Fruit fly (Drosophila melanogaster) whole organism, embryonic: Measurements from ENCODE around the gene CG34347.
A peak's percentile ranks its signal among the peaks of the same experiment; 100 is the strongest.

Source experiments
- Bdp1 ChIP-seq: fragments of 200-800 bp; sonication (Bioruptor generic); optimal IDR thresholded peaks from 3 replicates; lab custom pipeline; 2016; ENCODE audit warnings: missing biosample characterization, missing genetic modification characterization
- Bgb ChIP-seq: fragments of 200-800 bp; sonication (Bioruptor generic); IDR thresholded peaks from 2 replicates; pipeline ENCODE4 v1.3.6; 2022; ENCODE audit warnings: missing biosample characterization, missing genetic modification characterization; ENCODE audit not compliant: partially characterized antibody
- CG11093 ChIP-seq: fragments of 200-800 bp; sonication (Bioruptor generic); IDR thresholded peaks from 3 replicates; pipeline ENCODE4 v1.3.6; 2022; ENCODE audit warnings: missing biosample characterization, missing genetic modification characterization
- CG11696 ChIP-seq: fragments of 200-800 bp; sonication (Bioruptor generic); IDR thresholded peaks from 2 replicates; pipeline ENCODE4 v1.3.6; 2022; ENCODE audit warnings: missing biosample characterization, missing genetic modification characterization
- CG1233 ChIP-seq: fragments of 200-800 bp; sonication (Bioruptor generic); optimal IDR thresholded peaks from 4 replicates; lab custom pipeline; 2018; ENCODE audit warnings: missing biosample characterization, mild to moderate bottlenecking, missing genetic modification characterization
- CG13296 ChIP-seq: fragments of 200-800 bp; sonication (Bioruptor generic); optimal IDR thresholded peaks from 3 replicates; lab custom pipeline; 2018; ENCODE audit warnings: missing biosample characterization, mild to moderate bottlenecking, missing genetic modification characterization
- CG14050 ChIP-seq: fragments of 200-800 bp; sonication (Bioruptor generic); IDR thresholded peaks from 3 replicates; pipeline ENCODE4 v1.3.6; 2022; ENCODE audit warnings: missing biosample characterization, missing genetic modification characterization
- CG14441 ChIP-seq: fragments of 200-800 bp; sonication (Bioruptor generic); IDR thresholded peaks from 2 replicates; pipeline ENCODE4 v1.3.6; 2022; ENCODE audit warnings: missing biosample characterization, missing genetic modification characterization
- CG14710 ChIP-seq: fragments of 200-800 bp; sonication (Bioruptor generic); optimal IDR thresholded peaks from 3 replicates; lab custom pipeline; 2019; ENCODE audit warnings: missing biosample characterization, mild to moderate bottlenecking, missing genetic modification characterization, moderate library complexity
- CG14860 ChIP-seq: fragments of 200-800 bp; sonication (Bioruptor generic); IDR thresholded peaks from 3 replicates; pipeline ENCODE4 v1.3.6; 2022; ENCODE audit warnings: missing biosample characterization, missing genetic modification characterization; ENCODE audit not compliant: partially characterized antibody
- CG15011 ChIP-seq: fragments of 200-800 bp; sonication (Bioruptor generic); optimal IDR thresholded peaks from 3 replicates; lab custom pipeline; 2018; ENCODE audit warnings: missing biosample characterization, mild to moderate bottlenecking, missing genetic modification characterization
- CG15269 ChIP-seq: fragments of 200-800 bp; sonication (Bioruptor generic); optimal IDR thresholded peaks from 2 replicates; lab custom pipeline; 2018; ENCODE audit warnings: missing biosample characterization, mild to moderate bottlenecking, missing genetic modification characterization, moderate library complexity
- CG1602 ChIP-seq: fragments of 200-800 bp; sonication (Bioruptor generic); optimal IDR thresholded peaks from 3 replicates; lab custom pipeline; 2016; ENCODE audit warnings: missing biosample characterization, missing genetic modification characterization
- CG16779 ChIP-seq: fragments of 200-800 bp; sonication (Bioruptor generic); IDR thresholded peaks from 2 replicates; pipeline ENCODE4 v1.3.6; 2022; ENCODE audit warnings: missing biosample characterization, missing genetic modification characterization
- CG16863 ChIP-seq: fragments of 200-800 bp; sonication (Bioruptor generic); optimal IDR thresholded peaks from 3 replicates; lab custom pipeline; 2016; ENCODE audit warnings: missing biosample characterization, missing genetic modification characterization
- CG18262 ChIP-seq: fragments of 200-800 bp; optimal IDR thresholded peaks from 3 replicates; lab custom pipeline; 2019; ENCODE audit warnings: missing biosample characterization, mild to moderate bottlenecking, missing genetic modification characterization, moderate library complexity
- CG1832 ChIP-seq: fragments of 200-800 bp; sonication (Bioruptor generic); optimal IDR thresholded peaks from 2 replicates; lab custom pipeline; 2017; ENCODE audit warnings: missing biosample characterization, mild to moderate bottlenecking, missing genetic modification characterization, inconsistent platforms
- CG4424 ChIP-seq: fragments of 200-800 bp; sonication (Bioruptor generic); optimal IDR thresholded peaks from 3 replicates; lab custom pipeline; 2016; ENCODE audit warnings: missing biosample characterization, missing genetic modification characterization
- CG6254 ChIP-seq: fragments of 200-800 bp; sonication (Bioruptor generic); optimal IDR thresholded peaks from 3 replicates; lab custom pipeline; 2017; ENCODE audit warnings: mild to moderate bottlenecking, missing biosample characterization, missing genetic modification reagents, missing genetic modification characterization
- CG6689 ChIP-seq: fragments of 200-800 bp; sonication (Bioruptor generic); IDR thresholded peaks from 2 replicates; pipeline ENCODE4 v1.3.6; 2022; ENCODE audit warnings: missing biosample characterization, missing genetic modification characterization
- CG7839 ChIP-seq: fragments of 200-800 bp; sonication (Bioruptor generic); optimal IDR thresholded peaks from 3 replicates; lab custom pipeline; 2018; ENCODE audit warnings: missing biosample characterization, mild to moderate bottlenecking, missing genetic modification characterization, moderate library complexity
- Camta ChIP-seq: fragments of 200-800 bp; sonication (Bioruptor generic); optimal IDR thresholded peaks from 2 replicates; lab custom pipeline; 2016; ENCODE audit warnings: missing biosample characterization, missing genetic modification characterization
- CoRest ChIP-seq: fragments of 200-800 bp; sonication (Bioruptor generic); optimal IDR thresholded peaks from 3 replicates; lab custom pipeline; 2018; ENCODE audit warnings: missing biosample characterization, mild to moderate bottlenecking, missing genetic modification characterization, moderate library complexity
- Drgx ChIP-seq: fragments of 200-800 bp; sonication (Bioruptor generic); IDR thresholded peaks from 2 replicates; pipeline ENCODE4 v1.3.6; 2022; ENCODE audit warnings: missing biosample characterization, missing genetic modification characterization
- ERR ChIP-seq: fragments of 200-800 bp; sonication (Bioruptor generic); optimal IDR thresholded peaks from 2 replicates; lab custom pipeline; 2016; ENCODE audit warnings: missing biosample characterization, missing genetic modification characterization
- Fer2 ChIP-seq: fragments of 200-800 bp; sonication (Bioruptor generic); optimal IDR thresholded peaks from 2 replicates; lab custom pipeline; 2018; ENCODE audit warnings: missing biosample characterization, mild to moderate bottlenecking, missing genetic modification characterization, moderate library complexity
- Fer3 ChIP-seq: fragments of 200-800 bp; sonication (Bioruptor generic); optimal IDR thresholded peaks from 2 replicates; lab custom pipeline; 2018; ENCODE audit warnings: missing biosample characterization, mild to moderate bottlenecking, missing genetic modification characterization, moderate library complexity
- H2.0 ChIP-seq: fragments of 200-800 bp; sonication (Bioruptor generic); IDR thresholded peaks from 2 replicates; pipeline ENCODE4 v1.3.6; 2022; ENCODE audit warnings: missing biosample characterization, missing genetic modification characterization
- Hr78 ChIP-seq, 2 experiments: fragments of 200-800 bp in 1 of 2; fragments of >200 bp in 1 of 2; sonication (Bioruptor generic) in 1 of 2; optimal IDR thresholded peaks; 2 replicates each; lab custom pipeline; 2017 to 2019; ENCODE audit warnings: missing biosample characterization in 2 of 2, missing genetic modification characterization in 2 of 2, mild to moderate bottlenecking in 1 of 2, moderate library complexity in 1 of 2
- Lhr ChIP-seq: fragments of 200-800 bp; sonication (Bioruptor generic); optimal IDR thresholded peaks from 3 replicates; lab custom pipeline; 2017; ENCODE audit warnings: mild to moderate bottlenecking, missing biosample characterization, missing genetic modification reagents, missing genetic modification characterization
- Optix ChIP-seq: fragments of 200-800 bp; sonication (Bioruptor generic); IDR thresholded peaks from 3 replicates; pipeline ENCODE4 v1.3.6; 2022; ENCODE audit warnings: missing biosample characterization, missing genetic modification characterization
- PHDP ChIP-seq: fragments of 200-800 bp; sonication (Bioruptor generic); optimal IDR thresholded peaks from 3 replicates; lab custom pipeline; 2018; ENCODE audit warnings: missing biosample characterization, mild to moderate bottlenecking, missing genetic modification characterization, moderate library complexity
- Poxn ChIP-seq: fragments of 200-800 bp; sonication (Bioruptor generic); IDR thresholded peaks from 2 replicates; pipeline ENCODE4 v1.3.6; 2022; ENCODE audit warnings: missing biosample characterization, missing genetic modification characterization
- TFAM ChIP-seq: fragments of 200-800 bp; sonication (Bioruptor generic); optimal IDR thresholded peaks from 2 replicates; lab custom pipeline; 2017; ENCODE audit warnings: missing biosample characterization, missing genetic modification characterization, inconsistent platforms
- Usf ChIP-seq: fragments of 200-800 bp; sonication (Bioruptor generic); optimal IDR thresholded peaks from 2 replicates; lab custom pipeline; 2017; ENCODE audit warnings: missing genotype, missing biosample characterization, missing genetic modification characterization
- ase ChIP-seq: fragments of 200-800 bp; sonication (Bioruptor generic); IDR thresholded peaks from 3 replicates; pipeline ENCODE4 v1.3.6; 2022; ENCODE audit warnings: missing biosample characterization, missing genetic modification characterization
- ems ChIP-seq: fragments of 200-800 bp; sonication (Bioruptor generic); optimal IDR thresholded peaks from 3 replicates; lab custom pipeline; 2016; ENCODE audit warnings: missing biosample characterization, missing genetic modification characterization
- fu2 ChIP-seq: fragments of 200-800 bp; sonication (Bioruptor generic); optimal IDR thresholded peaks from 2 replicates; lab custom pipeline; 2016; ENCODE audit warnings: missing biosample characterization, missing genetic modification characterization
- hb ChIP-seq: fragments of 200-800 bp; sonication (Bioruptor generic); IDR thresholded peaks from 3 replicates; pipeline ENCODE4 v1.3.6; 2022; ENCODE audit warnings: missing biosample characterization, missing genetic modification characterization; ENCODE audit not compliant: partially characterized antibody
- kah ChIP-seq: fragments of 200-800 bp; sonication (Bioruptor generic); optimal IDR thresholded peaks from 2 replicates; lab custom pipeline; 2018; ENCODE audit warnings: missing biosample characterization, mild to moderate bottlenecking, missing genetic modification characterization
- nerfin-1 ChIP-seq: fragments of 200-800 bp; sonication (Bioruptor generic); optimal IDR thresholded peaks from 3 replicates; lab custom pipeline; 2019; ENCODE audit warnings: missing biosample characterization, mild to moderate bottlenecking, missing genetic modification characterization, moderate library complexity
- org-1 ChIP-seq: fragments of 200-800 bp; sonication (Bioruptor generic); optimal IDR thresholded peaks from 2 replicates; lab custom pipeline; 2017; ENCODE audit warnings: missing biosample characterization, missing genetic modification characterization
- pzg ChIP-seq: fragments of 200-800 bp; sonication (Bioruptor generic); optimal IDR thresholded peaks from 3 replicates; lab custom pipeline; 2018; ENCODE audit warnings: missing biosample characterization, mild to moderate bottlenecking, missing genetic modification characterization, moderate library complexity
- rib ChIP-seq: fragments of 200-800 bp; sonication (Bioruptor generic); IDR thresholded peaks from 2 replicates; pipeline ENCODE4 v1.3.6; 2022; ENCODE audit warnings: missing biosample characterization, missing genetic modification characterization
- sc ChIP-seq, 3 experiments: fragments of >200 bp in 2 of 3; fragments of 200-800 bp in 1 of 3; sonication (Bioruptor generic) in 1 of 3; optimal IDR thresholded peaks; 2 replicates in 2 of 3; 3 replicates in 1 of 3; lab custom pipeline; 2017; ENCODE audit warnings: mild to moderate bottlenecking in 1 of 3, missing biosample characterization in 1 of 3, missing genetic modification characterization in 1 of 3, missing genetic modification reagents in 1 of 3
- tap ChIP-seq: fragments of 200-800 bp; optimal IDR thresholded peaks from 3 replicates; lab custom pipeline; 2019; ENCODE audit warnings: missing biosample characterization, mild to moderate bottlenecking, missing genetic modification characterization, moderate library complexity
- toy ChIP-seq: fragments of 200-800 bp; sonication (Bioruptor generic); IDR thresholded peaks from 2 replicates; pipeline ENCODE4 v1.3.6; 2022; ENCODE audit warnings: missing biosample characterization, missing genetic modification characterization
- vnd ChIP-seq: fragments of 200-800 bp; sonication (Bioruptor generic); IDR thresholded peaks from 3 replicates; pipeline ENCODE4 v1.3.6; 2022; ENCODE audit warnings: missing biosample characterization, missing genetic modification characterization; ENCODE audit not compliant: partially characterized antibody
- vvl ChIP-seq: fragments of 200-800 bp; sonication (Bioruptor generic); IDR thresholded peaks from 2 replicates; pipeline ENCODE4 v1.3.6; 2022; ENCODE audit warnings: missing biosample characterization, missing genetic modification characterization
- zfh2 ChIP-seq: fragments of 200-800 bp; sonication (Bioruptor generic); optimal IDR thresholded peaks from 2 replicates; lab custom pipeline; 2016; ENCODE audit warnings: missing biosample characterization, missing genetic modification characterization

The CG34347 gene

DNA sequence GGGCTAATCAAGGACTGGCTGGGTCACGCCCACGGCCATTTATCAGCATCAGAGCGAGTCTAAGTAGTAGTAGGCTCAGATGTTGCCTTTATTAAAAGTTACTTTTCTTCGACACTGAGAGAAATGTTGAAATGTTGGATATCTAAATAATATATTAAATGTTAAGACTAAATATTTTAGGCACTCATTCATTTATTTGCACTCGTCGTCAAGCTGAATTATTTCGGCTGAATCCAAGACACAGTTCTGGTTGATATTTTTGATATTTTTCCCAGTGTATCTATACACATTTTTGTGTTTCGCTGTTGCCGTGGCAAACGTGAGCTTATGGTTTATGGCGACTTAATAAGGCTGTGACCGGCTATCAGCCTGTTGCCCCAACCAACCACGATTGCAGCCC lies 14.1 kb downstream of the CG34347 start (continued):
- TF ChIP-seq CG11093 (GFP tag; lab: Robert Waterston, UW) (peak; percentile 70; the same call in 2 of the 3 replicates), CG14860 (GFP tag; lab: Robert Waterston, UW) (no peak), CG11696 (peak; percentile 66), ems (GFP tag; lab: Kevin White, UChicago) (peak; percentile 15), CG16779 (GFP tag; lab: Robert Waterston, UW) (no peak), Lhr (peak; percentile 18), CG6254 (GFP tag; lab: Kevin White, UChicago) (peak; percentile 55), CG15269 (tag; lab: Kevin White, UChicago) (peak; percentile 69), zfh2 (GFP tag; lab: Kevin White, UChicago) (no peak), tap (tag; lab: Kevin White, UChicago) (peak; percentile 82), CG15011 (peak; percentile 40), vvl (GFP tag; lab: Robert Waterston, UW) (peak; percentile 82), CG1602 (peak; percentile 56), TFAM (GFP tag; lab: Kevin White, UChicago) (peak; percentile 3), rib (GFP tag; lab: Robert Waterston, UW) (0 out of 2 replicates have a peak, but pooled peaks have one; percentile 46), fu2 (GFP tag; lab: Kevin White, UChicago) (no peak), sc (optimal IDR thresholded peaks at IDR 0.05; lab: Kevin White, UChicago) (no peak), sc (GFP tag; optimal IDR thresholded peaks at IDR 0.05; lab: Kevin White, UChicago) (peak; percentile 51), kah (GFP tag; lab: Kevin White, UChicago) (peak; percentile 63), CoRest (tag; lab: Kevin White, UChicago) (peak; percentile 64), CG14050 (GFP tag; lab: Robert Waterston, UW) (peak; percentile 58; the same call in 2 of the 3 replicates), CG1832 (GFP tag; lab: Kevin White, UChicago) (no peak), PHDP (tag; lab: Kevin White, UChicago) (peak; percentile 67), Fer3 (tag; lab: Kevin White, UChicago) (peak; percentile 75), Drgx (peak; percentile 82), CG14710 (peak; percentile 75), pzg (GFP tag; lab: Kevin White, UChicago) (no peak), org-1 (GFP tag; lab: Kevin White, UChicago) (peak; percentile 27), toy (peak; percentile 15; the same call in 1 of the 2 replicates), Poxn (no peak), ERR (no peak), CG4424 (GFP tag; lab: Kevin White, UChicago) (peak; percentile 84), Hr78 (GFP tag; optimal IDR thresholded peaks at IDR 0.05; lab: Kevin White, UChicago) (peak in 1 of 2 experiments; percentile 52), Bdp1 (GFP tag; lab: Kevin White, UChicago) (no peak), hb (GFP tag; lab: Robert Waterston, UW) (no peak), CG13296 (GFP tag; lab: Kevin White, UChicago) (peak; percentile 58), vnd (GFP tag; lab: Robert Waterston, UW) (no peak), CG18262 (tag; lab: Kevin White, UChicago) (peak; percentile 76), CG7839 (peak; percentile 68), Camta (GFP tag; lab: Kevin White, UChicago) (no peak), Usf (GFP tag; lab: Kevin White, UChicago) (no peak), H2.0 (peak; percentile 71), nerfin-1 (tag; lab: Kevin White, UChicago) (peak; percentile 75), ase (peak; percentile 71), Bgb (GFP tag; lab: Robert Waterston, UW) (no peak), CG16863 (no peak), CG14441 (GFP tag; lab: Robert Waterston, UW) (peak; percentile 75), Fer2 (tag; lab: Kevin White, UChicago) (peak; percentile 16), CG6689 (GFP tag; lab: Robert Waterston, UW) (peak; percentile 83), Optix (GFP tag; lab: Robert Waterston, UW) (peak; percentile 77), CG1233 (GFP tag; lab: Kevin White, UChicago) (peak; percentile 72)
